Fruit fly (Drosophila melanogaster): ENCODE data around the gene Noc1.
A peak's percentile ranks its signal among the peaks of the same experiment; 100 is the strongest.

The Noc1 gene

DNA sequence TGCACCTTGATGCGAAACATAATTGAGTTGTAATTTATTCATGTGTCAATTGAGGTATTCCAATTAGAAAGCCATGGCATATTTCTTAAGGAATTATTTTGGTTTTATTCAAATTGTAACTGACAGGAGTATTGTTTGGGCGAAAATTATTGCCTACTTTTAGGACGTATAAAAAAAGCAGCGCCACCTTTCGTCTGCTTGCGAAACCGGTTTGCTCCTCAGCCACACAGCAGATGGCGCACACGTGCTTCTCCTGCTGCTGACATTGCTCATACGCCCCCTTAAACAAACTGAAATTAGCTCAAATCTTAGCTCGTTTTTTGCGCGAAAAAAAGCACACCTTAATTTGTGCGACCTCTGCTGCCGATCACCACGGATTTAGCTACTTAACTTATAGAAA, 26.7 kb upstream of the Noc1 start (continued):
- TF ChIP-seq CG12299 (tag; optimal IDR thresholded peaks at IDR 0.05) = no peak
- TF ChIP-seq Hr78 (GFP tag; optimal IDR thresholded peaks at IDR 0.05) = no peak
- no peak for TF ChIP-seq Neu2 (GFP tag; optimal IDR thresholded peaks at IDR 0.05; ENCODE audit: borderline replicate concordance)
- no peak for TF ChIP-seq nom (GFP tag; optimal IDR thresholded peaks at IDR 0.05)
- peak; percentile 90 for TF ChIP-seq otp (GFP tag; IDR thresholded peaks at IDR 0.05)
- TF ChIP-seq jing (GFP tag; optimal IDR thresholded peaks at IDR 0.05) = peak; percentile 45
- TF ChIP-seq tll (GFP tag; optimal IDR thresholded peaks at IDR 0.05) = no peak
- TF ChIP-seq Dfd (GFP tag; optimal IDR thresholded peaks at IDR 0.05) = no peak
- TF ChIP-seq CG18262 (tag; optimal IDR thresholded peaks at IDR 0.05) = peak; percentile 63
- TF ChIP-seq CG18764 (GFP tag; optimal IDR thresholded peaks at IDR 0.05) = peak; percentile 59
- no peak for TF ChIP-seq exex (tag; optimal IDR thresholded peaks at IDR 0.05)
- no peak for TF ChIP-seq hb (GFP tag; IDR thresholded peaks at IDR 0.05; ENCODE audit: partially characterized antibody)
- peak; percentile 30; the same call in 1 of the 2 replicates for TF ChIP-seq MBD-R2 (GFP tag; IDR thresholded peaks at IDR 0.05)
- TF ChIP-seq mld (GFP tag; IDR thresholded peaks at IDR 0.05; ENCODE audit: partially characterized antibody) = no peak
- no peak for TF ChIP-seq CG10147 (GFP tag; optimal IDR thresholded peaks at IDR 0.05)
- TF ChIP-seq sob (GFP tag; IDR thresholded peaks at IDR 0.05) = peak; percentile 82
- TF ChIP-seq Adf1 (GFP tag; IDR thresholded peaks at IDR 0.05) = peak; percentile 19; the same call in 1 of the 2 replicates
- TF ChIP-seq CG13287 (GFP tag; IDR thresholded peaks at IDR 0.05; ENCODE audit: partially characterized antibody) = peak; percentile 55; the same call in 1 of the 2 replicates
- TF ChIP-seq CG1792 (GFP tag; optimal IDR thresholded peaks at IDR 0.05) = no peak
- TF ChIP-seq CG2889 (GFP tag; IDR thresholded peaks at IDR 0.05) = no peak
- TF ChIP-seq bsh (GFP tag; optimal IDR thresholded peaks at IDR 0.05) = peak in 1 of 2 experiments; percentile 72
- TF ChIP-seq h (optimal IDR thresholded peaks at IDR 0.05) = no peak
- TF ChIP-seq Elba2 (GFP tag; optimal IDR thresholded peaks at IDR 0.05) = peak; percentile 80
- TF ChIP-seq CG6683 (GFP tag; optimal IDR thresholded peaks at IDR 0.05) = no peak
- peak; percentile 83 for TF ChIP-seq Hsf (GFP tag; optimal IDR thresholded peaks at IDR 0.05)
- peak; percentile 72 for TF ChIP-seq ranshi (GFP tag; IDR thresholded peaks at IDR 0.05)
- TF ChIP-seq CG8089 (GFP tag; optimal IDR thresholded peaks at IDR 0.05) = peak; percentile 91
- peak; percentile 31 for TF ChIP-seq Blimp-1 (GFP tag; optimal IDR thresholded peaks at IDR 0.05)
- peak; percentile 10 for TF ChIP-seq gsb-n (tag; optimal IDR thresholded peaks at IDR 0.05)
- no peak for TF ChIP-seq CG1832 (GFP tag; optimal IDR thresholded peaks at IDR 0.05)
- TF ChIP-seq Optix (GFP tag; IDR thresholded peaks at IDR 0.05) = peak; percentile 74
- peak; percentile 82 for TF ChIP-seq CG17829 (tag; optimal IDR thresholded peaks at IDR 0.05)
- TF ChIP-seq CkIIα-i1 (GFP tag; IDR thresholded peaks at IDR 0.05) = no peak
- peak; percentile 55 for TF ChIP-seq CG2202 (tag; optimal IDR thresholded peaks at IDR 0.05)
- TF ChIP-seq Gsc (GFP tag; IDR thresholded peaks at IDR 0.05) = no peak
- peak; percentile 39 for TF ChIP-seq Ssrp (tag; optimal IDR thresholded peaks at IDR 0.05)
- TF ChIP-seq CG7372 (GFP tag; IDR thresholded peaks at IDR 0.05) = peak; percentile 99
- peak; percentile 31; the same call in 1 of the 2 replicates for TF ChIP-seq CG6272 (GFP tag; IDR thresholded peaks at IDR 0.05)
- TF ChIP-seq dati (GFP tag; IDR thresholded peaks at IDR 0.05) = peak; percentile 36; the same call in 1 of the 2 replicates
- TF ChIP-seq CG5245 (GFP tag; optimal IDR thresholded peaks at IDR 0.05) = peak; percentile 82
- TF ChIP-seq grn (GFP tag; optimal IDR thresholded peaks at IDR 0.05) = no peak
- peak; percentile 89 for TF ChIP-seq Xbp1 (GFP tag; optimal IDR thresholded peaks at IDR 0.05)
- TF ChIP-seq CG7357 (GFP tag; IDR thresholded peaks at IDR 0.05) = peak; percentile 57; the same call in 2 of the 3 replicates
- TF ChIP-seq Oaz (GFP tag; IDR thresholded peaks at IDR 0.05) = peak; percentile 70
- TF ChIP-seq Fer2 (tag; optimal IDR thresholded peaks at IDR 0.05) = peak; percentile 36
- 0 out of 2 replicates have a peak, but pooled peaks have one; percentile 52 for TF ChIP-seq seq (GFP tag; IDR thresholded peaks at IDR 0.05)
- no peak for TF ChIP-seq abd-A (tag; optimal IDR thresholded peaks at IDR 0.05)
- no peak for TF ChIP-seq Abd-B (GFP tag; optimal IDR thresholded peaks at IDR 0.05)
- peak; percentile 53 for TF ChIP-seq CG33557 (GFP tag; optimal IDR thresholded peaks at IDR 0.05)
- peak; percentile 64 for TF ChIP-seq CG4854 (GFP tag; optimal IDR thresholded peaks at IDR 0.05)
